Fruit fly (Drosophila melanogaster): ENCODE measurements around the gene CG5199.

dm6 chr3L:20410345-20410744, 42.3 kb downstream of the CG5199 start, which contains the start of gene CG13248:
- no peak for TF ChIP-seq CG1620 (GFP tag; optimal IDR thresholded peaks at IDR 0.05)
- no peak for TF ChIP-seq CG11617 (GFP tag; optimal IDR thresholded peaks at IDR 0.05)
- TF ChIP-seq CG7101 (tag; optimal IDR thresholded peaks at IDR 0.05): no peak
